Worm (Caenorhabditis elegans) whole organism, L1 larva: ENCODE data around the gene col-170.

Source experiments
- C04F5.9 ChIP-seq: sonication (generic microtip); optimal IDR thresholded peaks from 2 replicates; lab custom pipeline; 2016; ENCODE audit warnings: missing genetic modification characterization, missing compliant biosample characterization
- xbp-1 ChIP-seq: sonication (generic microtip); optimal IDR thresholded peaks from 2 replicates; lab custom pipeline; 2016; ENCODE audit warnings: missing genetic modification characterization, missing compliant biosample characterization

- TF ChIP-seq xbp-1 (tag; lab: Kevin White, UChicago) (no peak), C04F5.9 (tag; lab: Kevin White, UChicago) (no peak)
These were observed 20.1 kb upstream of the col-170 start, which contains the start of gene npr-38 for ce11 chrX:6311391-6311790.
